Fruit fly (Drosophila melanogaster) whole organism, embryonic: Measurements from ENCODE around the gene CG34290.

Experiments used
- ATbp ChIP-seq: fragments of 200-800 bp; sonication (Bioruptor generic); optimal IDR thresholded peaks from 2 replicates; lab custom pipeline; 2017; ENCODE audit warnings: missing biosample characterization, mild to moderate bottlenecking, missing genetic modification characterization, missing genetic modification reagents
- Bgb ChIP-seq: fragments of 200-800 bp; sonication (Bioruptor generic); IDR thresholded peaks from 2 replicates; pipeline ENCODE4 v1.3.6; 2022; ENCODE audit warnings: missing biosample characterization, missing genetic modification characterization; ENCODE audit not compliant: partially characterized antibody
- BtbVII ChIP-seq: fragments of 200-800 bp; sonication (Bioruptor generic); optimal IDR thresholded peaks from 3 replicates; lab custom pipeline; 2017; ENCODE audit warnings: missing biosample characterization, mild to moderate bottlenecking, missing genetic modification characterization
- CG10209 ChIP-seq: fragments of 200-800 bp; sonication (Bioruptor generic); optimal IDR thresholded peaks from 3 replicates; lab custom pipeline; 2017; ENCODE audit warnings: missing biosample characterization, mild to moderate bottlenecking, missing genetic modification characterization, missing genetic modification reagents
- CG1233 ChIP-seq: fragments of 200-800 bp; sonication (Bioruptor generic); optimal IDR thresholded peaks from 4 replicates; lab custom pipeline; 2018; ENCODE audit warnings: missing biosample characterization, mild to moderate bottlenecking, missing genetic modification characterization
- CG13775 ChIP-seq: fragments of 200-800 bp; sonication (Bioruptor generic); optimal IDR thresholded peaks from 3 replicates; lab custom pipeline; 2017; ENCODE audit warnings: missing biosample characterization, mild to moderate bottlenecking, missing genetic modification characterization
- CG17328 ChIP-seq: fragments of 200-800 bp; sonication (Bioruptor generic); IDR thresholded peaks from 2 replicates; pipeline ENCODE4 v1.3.6; 2022; ENCODE audit warnings: missing biosample characterization, missing genetic modification characterization
- CG17361 ChIP-seq: fragments of 200-800 bp; sonication (Bioruptor generic); IDR thresholded peaks from 3 replicates; pipeline ENCODE4 v1.3.6; 2022; ENCODE audit warnings: missing biosample characterization, missing genetic modification characterization
- CG18619 ChIP-seq: fragments of 200-800 bp; sonication (Bioruptor generic); optimal IDR thresholded peaks from 3 replicates; lab custom pipeline; 2017; ENCODE audit warnings: missing biosample characterization, mild to moderate bottlenecking, missing genetic modification characterization
- CG2678 ChIP-seq: fragments of 200-800 bp; sonication (Bioruptor generic); optimal IDR thresholded peaks from 3 replicates; lab custom pipeline; 2019; ENCODE audit warnings: missing biosample characterization, mild to moderate bottlenecking, missing genetic modification characterization, moderate library complexity
- CG2889 ChIP-seq: fragments of 200-800 bp; sonication (Bioruptor generic); IDR thresholded peaks from 3 replicates; pipeline ENCODE4 v1.3.6; 2022; ENCODE audit warnings: missing biosample characterization, missing genetic modification characterization
- CG30403 ChIP-seq: fragments of 200-800 bp; sonication (Bioruptor generic); optimal IDR thresholded peaks from 3 replicates; lab custom pipeline; 2016; ENCODE audit warnings: missing biosample characterization, missing genetic modification characterization
- CG8359 ChIP-seq: fragments of 200-800 bp; sonication (Bioruptor generic); optimal IDR thresholded peaks from 2 replicates; lab custom pipeline; 2017; ENCODE audit warnings: missing biosample characterization, mild to moderate bottlenecking, missing genetic modification characterization, borderline replicate concordance
- Camta ChIP-seq: fragments of 200-800 bp; sonication (Bioruptor generic); optimal IDR thresholded peaks from 2 replicates; lab custom pipeline; 2016; ENCODE audit warnings: missing biosample characterization, missing genetic modification characterization
- CkIIα-i1 ChIP-seq: fragments of 200-800 bp; sonication (Bioruptor generic); IDR thresholded peaks from 2 replicates; pipeline ENCODE4 v1.3.6; 2022; ENCODE audit warnings: missing biosample characterization, missing genetic modification characterization
- Dip2 ChIP-seq: fragments of 200-800 bp; sonication (Bioruptor generic); IDR thresholded peaks from 2 replicates; pipeline ENCODE4 v1.3.6; 2022; ENCODE audit warnings: missing biosample characterization, missing genetic modification characterization
- E2f2 ChIP-seq: fragments of 200-800 bp; sonication (Bioruptor generic); IDR thresholded peaks from 2 replicates; pipeline ENCODE4 v1.3.6; 2022; ENCODE audit warnings: missing biosample characterization, missing genetic modification characterization
- HLH4C ChIP-seq: fragments of 200-800 bp; sonication (Bioruptor generic); IDR thresholded peaks from 3 replicates; pipeline ENCODE4 v1.3.6; 2022; ENCODE audit warnings: missing biosample characterization, missing genetic modification characterization; ENCODE audit not compliant: partially characterized antibody
- Lhr ChIP-seq: fragments of 200-800 bp; sonication (Bioruptor generic); optimal IDR thresholded peaks from 3 replicates; lab custom pipeline; 2017; ENCODE audit warnings: mild to moderate bottlenecking, missing biosample characterization, missing genetic modification reagents, missing genetic modification characterization
- Mes4 ChIP-seq: fragments of 200-800 bp; sonication (Bioruptor generic); optimal IDR thresholded peaks from 2 replicates; lab custom pipeline; 2016; ENCODE audit warnings: missing biosample characterization, missing genetic modification characterization
- YL-1 ChIP-seq: fragments of 200-800 bp; sonication (Bioruptor generic); optimal IDR thresholded peaks from 3 replicates; lab custom pipeline; 2017; ENCODE audit warnings: missing biosample characterization, mild to moderate bottlenecking, missing genetic modification characterization
- ab ChIP-seq: fragments of 200-800 bp; sonication (Bioruptor generic); optimal IDR thresholded peaks from 2 replicates; lab custom pipeline; 2016; ENCODE audit warnings: missing biosample characterization, missing genetic modification characterization
- al ChIP-seq: fragments of 200-800 bp; sonication (Bioruptor generic); IDR thresholded peaks from 2 replicates; pipeline ENCODE4 v1.3.6; 2022; ENCODE audit warnings: missing biosample characterization, missing genetic modification characterization
- aop ChIP-seq: fragments of 200-800 bp; sonication (Bioruptor generic); IDR thresholded peaks from 2 replicates; pipeline ENCODE4 v1.3.6; 2022; ENCODE audit warnings: missing biosample characterization, missing genetic modification characterization
- ase ChIP-seq: fragments of 200-800 bp; sonication (Bioruptor generic); IDR thresholded peaks from 3 replicates; pipeline ENCODE4 v1.3.6; 2022; ENCODE audit warnings: missing biosample characterization, missing genetic modification characterization
- bsh ChIP-seq, 2 experiments: fragments of 200-800 bp; sonication (Bioruptor generic); optimal IDR thresholded peaks; 2 replicates each; lab custom pipeline; 2017 to 2018; ENCODE audit warnings: mild to moderate bottlenecking in 2 of 2, missing biosample characterization in 2 of 2, missing genetic modification characterization in 2 of 2, moderate library complexity in 1 of 2
- btn ChIP-seq: fragments of 200-800 bp; sonication (Bioruptor generic); optimal IDR thresholded peaks from 2 replicates; lab custom pipeline; 2016; ENCODE audit warnings: missing biosample characterization, missing genetic modification characterization
- chinmo ChIP-seq: fragments of 200-800 bp; sonication (Bioruptor generic); IDR thresholded peaks from 4 replicates; pipeline ENCODE4 v1.3.6; 2022; ENCODE audit warnings: missing biosample characterization, missing genetic modification characterization; ENCODE audit not compliant: partially characterized antibody
- ewg ChIP-seq: fragments of 200-800 bp; sonication (Bioruptor generic); optimal IDR thresholded peaks from 3 replicates; lab custom pipeline; 2017; ENCODE audit warnings: mild to moderate bottlenecking, missing biosample characterization, missing genetic modification reagents, missing genetic modification characterization
- ftz-f1 ChIP-seq: fragments of 200-800 bp; sonication (Bioruptor generic); optimal IDR thresholded peaks from 2 replicates; lab custom pipeline; 2016; ENCODE audit warnings: missing biosample characterization, missing genetic modification characterization
- grn ChIP-seq: fragments of 200-800 bp; sonication (Bioruptor generic); optimal IDR thresholded peaks from 3 replicates; lab custom pipeline; 2017; ENCODE audit warnings: missing biosample characterization, missing genetic modification characterization
- gsb ChIP-seq: fragments of 200-800 bp; sonication (Bioruptor generic); IDR thresholded peaks from 2 replicates; pipeline ENCODE4 v1.3.6; 2022; ENCODE audit warnings: missing biosample characterization, missing genetic modification characterization
- gt ChIP-seq: fragments of 200-800 bp; sonication (Bioruptor generic); IDR thresholded peaks from 2 replicates; pipeline ENCODE4 v1.3.6; 2022; ENCODE audit warnings: missing biosample characterization, missing genetic modification characterization
- hb ChIP-seq: fragments of 200-800 bp; sonication (Bioruptor generic); IDR thresholded peaks from 3 replicates; pipeline ENCODE4 v1.3.6; 2022; ENCODE audit warnings: missing biosample characterization, missing genetic modification characterization; ENCODE audit not compliant: partially characterized antibody
- insv ChIP-seq, 2 experiments: fragments of 200-800 bp; sonication (Bioruptor generic); optimal IDR thresholded peaks; 3 replicates each; lab custom pipeline; 2016 to 2018; ENCODE audit warnings: missing biosample characterization in 2 of 2, missing genetic modification characterization in 2 of 2
- kah ChIP-seq: fragments of 200-800 bp; sonication (Bioruptor generic); optimal IDR thresholded peaks from 2 replicates; lab custom pipeline; 2018; ENCODE audit warnings: missing biosample characterization, mild to moderate bottlenecking, missing genetic modification characterization
- lola ChIP-seq, 3 experiments: fragments of >200 bp in 2 of 3; fragments of 200-800 bp in 1 of 3; sonication (Bioruptor generic) in 1 of 3; optimal IDR thresholded peaks; 2 replicates each; lab custom pipeline; 2017 to 2019; ENCODE audit warnings: missing biosample characterization in 3 of 3, missing genetic modification characterization in 3 of 3, mild to moderate bottlenecking in 1 of 3, moderate library complexity in 1 of 3
- mld ChIP-seq: fragments of 200-800 bp; sonication (Bioruptor generic); IDR thresholded peaks from 3 replicates; pipeline ENCODE4 v1.3.6; 2022; ENCODE audit warnings: missing biosample characterization, missing genetic modification characterization; ENCODE audit not compliant: partially characterized antibody
- pnt ChIP-seq: fragments of 200-800 bp; sonication (Bioruptor generic); optimal IDR thresholded peaks from 3 replicates; lab custom pipeline; 2016; ENCODE audit warnings: missing biosample characterization, missing genetic modification characterization
- pum ChIP-seq: fragments of 200-800 bp; sonication (Bioruptor generic); optimal IDR thresholded peaks from 2 replicates; lab custom pipeline; 2016; ENCODE audit warnings: missing biosample characterization, missing genetic modification characterization
- ranshi ChIP-seq: fragments of 200-800 bp; sonication (Bioruptor generic); IDR thresholded peaks from 2 replicates; pipeline ENCODE4 v1.3.6; 2022; ENCODE audit warnings: missing biosample characterization, missing genetic modification characterization
- scrt ChIP-seq: fragments of 200-800 bp; sonication (Bioruptor generic); optimal IDR thresholded peaks from 2 replicates; lab custom pipeline; 2018; ENCODE audit warnings: missing biosample characterization, mild to moderate bottlenecking, missing genetic modification characterization, moderate library complexity
- sens ChIP-seq: fragments of 200-800 bp; sonication (Bioruptor generic); peaks from one replicate; lab custom pipeline; 2016; ENCODE audit warnings: missing biosample characterization, missing genetic modification characterization
- ttk ChIP-seq: fragments of 200-800 bp; sonication (Bioruptor generic); IDR thresholded peaks from 2 replicates; pipeline ENCODE4 v2.1.2; 2022; ENCODE audit warnings: missing biosample characterization, missing genetic modification characterization
- tup ChIP-seq: fragments of 200-800 bp; sonication (Bioruptor generic); optimal IDR thresholded peaks from 2 replicates; lab custom pipeline; 2016; ENCODE audit warnings: missing biosample characterization, mild to moderate bottlenecking, missing genetic modification characterization, moderate library complexity
- twi ChIP-seq: fragments of 200-800 bp; optimal IDR thresholded peaks from 2 replicates; lab custom pipeline; 2019; ENCODE audit warnings: missing biosample characterization, mild to moderate bottlenecking, missing genetic modification characterization, moderate library complexity
- unc-4 ChIP-seq: fragments of 200-800 bp; sonication (Bioruptor generic); IDR thresholded peaks from 2 replicates; pipeline ENCODE4 v1.3.6; 2022; ENCODE audit warnings: missing biosample characterization, missing genetic modification characterization; ENCODE audit not compliant: partially characterized antibody
- usp ChIP-seq: fragments of >200 bp; optimal IDR thresholded peaks from 2 replicates; lab custom pipeline; 2017; ENCODE audit warnings: missing biosample characterization, missing genetic modification characterization

Gene CG34290

dm6 chr3R:24295556-24296465, 6.2 kb upstream of the CG34290 start (continued):
- TF ChIP-seq twi (peak; percentile 53), CG10209 (peak; percentile 84), kah (peak; percentile 44), CkIIα-i1 (GFP tag; lab: Robert Waterston, UW) (0 out of 2 replicates have a peak, but pooled peaks have one; percentile 30), ftz-f1 (GFP tag; lab: Kevin White, UChicago) (no peak), CG2889 (GFP tag; lab: Robert Waterston, UW) (peak; percentile 78), btn (GFP tag; lab: Kevin White, UChicago) (no peak), al (GFP tag; lab: Robert Waterston, UW) (peak; percentile 76; the same call in 1 of the 2 replicates), chinmo (GFP tag; lab: Robert Waterston, UW) (peak; percentile 10; the same call in 1 of the 4 replicates), ase (GFP tag; lab: Robert Waterston, UW) (peak; percentile 68; the same call in 2 of the 3 replicates), lola (GFP tag; optimal IDR thresholded peaks at IDR 0.05; lab: Kevin White, UChicago) (peak in 1 of 3 experiments; percentile 78), ttk (GFP tag; lab: Robert Waterston, UW) (peak; percentile 60), CG17328 (GFP tag; lab: Robert Waterston, UW) (peak; percentile 87), Dip2 (GFP tag; lab: Robert Waterston, UW) (no peak), ATbp (GFP tag; lab: Kevin White, UChicago) (peak; percentile 65), CG17361 (GFP tag; lab: Robert Waterston, UW) (peak; percentile 75), CG13775 (GFP tag; lab: Kevin White, UChicago) (peak; percentile 77), Mes4 (GFP tag; lab: Kevin White, UChicago) (peak; percentile 34), ranshi (GFP tag; lab: Robert Waterston, UW) (peak; percentile 81), E2f2 (peak; percentile 61), tup (peak; percentile 61), scrt (peak; percentile 73), CG8359 (no peak), usp (GFP tag; lab: Kevin White, UChicago) (no peak), HLH4C (no peak), Camta (GFP tag; lab: Kevin White, UChicago) (peak; percentile 51), YL-1 (GFP tag; lab: Kevin White, UChicago) (no peak), CG18619 (GFP tag; lab: Kevin White, UChicago) (peak; percentile 73), sens (GFP tag; lab: Kevin White, UChicago) (peak; percentile 96), mld (no peak), ab (GFP tag; lab: Kevin White, UChicago) (peak; percentile 39), ewg (GFP tag; lab: Kevin White, UChicago) (peak; percentile 52), gt (GFP tag; lab: Robert Waterston, UW) (no peak), Lhr (GFP tag; lab: Kevin White, UChicago) (peak; percentile 35), grn (no peak), pnt (GFP tag; lab: Kevin White, UChicago) (peak; percentile 69), BtbVII (GFP tag; lab: Kevin White, UChicago) (peak; percentile 69), bsh (GFP tag; optimal IDR thresholded peaks at IDR 0.05; lab: Kevin White, UChicago) (peak; percentile 82 to 90), unc-4 (no peak), aop (GFP tag; lab: Robert Waterston, UW) (0 out of 2 replicates have a peak, but pooled peaks have one; percentile 46), pum (peak; percentile 62), Bgb (GFP tag; lab: Robert Waterston, UW) (no peak), insv (GFP tag; optimal IDR thresholded peaks at IDR 0.05; lab: Kevin White, UChicago) (no peak), CG2678 (tag; lab: Kevin White, UChicago) (no peak), CG1233 (peak; percentile 72), gsb (GFP tag; lab: Robert Waterston, UW) (peak; percentile 68), hb (GFP tag; lab: Robert Waterston, UW) (no peak), CG30403 (GFP tag; lab: Kevin White, UChicago) (peak; percentile 84)
